Worm (Caenorhabditis elegans): ENCODE measurements around the gene nhr-130.

DNA sequence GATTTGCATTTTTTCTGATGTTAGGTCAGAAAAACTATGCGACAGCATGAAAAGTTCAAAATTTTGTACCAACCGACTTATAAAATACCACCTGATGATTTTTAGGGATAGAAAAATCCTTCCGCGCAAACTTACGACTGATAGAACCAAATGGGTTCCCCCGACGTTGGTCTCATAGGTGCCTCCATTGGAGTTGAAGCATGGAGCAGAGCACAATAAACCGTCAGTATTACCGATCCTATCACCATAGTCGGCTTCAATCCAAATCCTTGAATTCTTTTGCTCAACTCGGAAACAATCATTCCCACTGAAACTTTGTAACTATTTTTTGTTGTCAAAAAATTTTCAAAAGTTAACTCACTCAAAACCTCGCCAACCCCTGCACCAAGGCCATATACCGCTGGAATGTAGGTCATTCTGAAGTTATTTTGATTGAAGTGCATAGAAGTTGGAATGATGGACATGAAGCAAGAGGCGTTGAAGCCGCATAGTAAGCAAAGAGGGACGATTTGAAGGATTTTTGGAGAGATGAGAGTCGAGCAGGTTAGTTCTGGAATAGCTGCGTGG lies 43.9 kb downstream of the nhr-130 start:
- no peak for TF ChIP-seq nhr-28 (tag; optimal IDR thresholded peaks at IDR 0.05)
- TF ChIP-seq nhr-12 (tag; optimal IDR thresholded peaks at IDR 0.05), result no peak
- no peak for TF ChIP-seq ceh-39 (tag; optimal IDR thresholded peaks at IDR 0.05)
- no peak for TF ChIP-seq lin-13 (tag; optimal IDR thresholded peaks at IDR 0.05)
- TF ChIP-seq blmp-1 (tag; optimal IDR thresholded peaks at IDR 0.05), result no peak
- no peak for TF ChIP-seq cnd-1 (tag; optimal IDR thresholded peaks at IDR 0.05)
- TF ChIP-seq nhr-76 (tag; optimal IDR thresholded peaks at IDR 0.05), result no peak
- TF ChIP-seq unc-62 (GFP tag; optimal IDR thresholded peaks at IDR 0.05), result no peak

Data from whole organism, mixed stage, embryonic.